Worm (Caenorhabditis elegans) whole organism, young adult: Measurements from ENCODE around the gene F55F10.3.

Experiments used
- B0336.3 ChIP-seq: fragments of 200-800 bp; sonication (Bioruptor generic); IDR thresholded peaks from 2 replicates; pipeline ENCODE4 v1.3.6; 2022; ENCODE audit warnings: missing genetic modification characterization, missing compliant biosample characterization
- F23B12.7 ChIP-seq: sonication (generic microtip); optimal IDR thresholded peaks from 2 replicates; lab custom pipeline; 2017; ENCODE audit warnings: missing genetic modification characterization, mild to moderate bottlenecking, missing compliant biosample characterization, antibody characterized with exemption, moderate library complexity; ENCODE audit not compliant: insufficient read depth
- F33H1.4 ChIP-seq: fragments of 200-800 bp; sonication (Bioruptor generic); IDR thresholded peaks from 2 replicates; pipeline ENCODE4 v1.3.6; 2022; ENCODE audit warnings: missing genetic modification reagents, missing genetic modification characterization, missing compliant biosample characterization
- F39B2.1 ChIP-seq: fragments of 200-800 bp; sonication (Bioruptor generic); IDR thresholded peaks from 2 replicates; pipeline ENCODE4 v1.3.6; 2022; ENCODE audit warnings: missing genetic modification reagents, missing genetic modification characterization, missing compliant biosample characterization
- F49E8.2 ChIP-seq: sonication (generic microtip); optimal IDR thresholded peaks from 3 replicates; lab custom pipeline; 2017; ENCODE audit warnings: missing genetic modification characterization, mild to moderate bottlenecking, missing compliant biosample characterization, antibody characterized with exemption, moderate library complexity; ENCODE audit not compliant: insufficient read depth
- F57C9.4 ChIP-seq: sonication (generic microtip); optimal IDR thresholded peaks from 2 replicates; lab custom pipeline; 2017; ENCODE audit warnings: mild to moderate bottlenecking, missing genetic modification characterization, missing compliant biosample characterization
- T26A5.8 ChIP-seq: sonication (generic microtip); optimal IDR thresholded peaks from 2 replicates; lab custom pipeline; 2016; ENCODE audit warnings: missing genetic modification characterization, missing compliant biosample characterization
- Y53G8AR.9 ChIP-seq: fragments of 200-800 bp; sonication (Bioruptor generic); conservative IDR thresholded peaks from 2 replicates; pipeline ENCODE4 v1.3.6; 2022; ENCODE audit warnings: missing genetic modification reagents, missing genetic modification characterization, missing compliant biosample characterization
- Y95B8A.8 ChIP-seq: fragments of 200-800 bp; sonication (Bioruptor generic); IDR thresholded peaks from 2 replicates; pipeline ENCODE4 v1.3.6; 2022; ENCODE audit warnings: missing genetic modification reagents, missing genetic modification characterization, missing compliant biosample characterization
- ZK185.1 ChIP-seq: sonication (generic microtip); optimal IDR thresholded peaks from 2 replicates; lab custom pipeline; 2016; ENCODE audit warnings: mild to moderate bottlenecking, missing genetic modification characterization, missing compliant biosample characterization; ENCODE audit not compliant: poor library complexity, severe bottlenecking
- ama-1 ChIP-seq, 3 experiments: fragments of 150-350 bp in 1 of 3; sonication (generic microtip) in 2 of 3; optimal IDR thresholded peaks; 2 replicates each; lab custom pipeline; 2014 to 2018; ENCODE audit warnings: missing biosample characterization in 2 of 3, missing genetic modification characterization in 2 of 3, missing genetic modification reagents in 2 of 3
- atf-7 ChIP-seq: sonication (generic microtip); optimal IDR thresholded peaks from 2 replicates; lab custom pipeline; 2017; ENCODE audit warnings: mild to moderate bottlenecking, missing genetic modification characterization, missing compliant biosample characterization
- attf-6 ChIP-seq: fragments of 200-800 bp; sonication (Bioruptor generic); IDR thresholded peaks from 2 replicates; pipeline ENCODE4 v1.3.6; 2022; ENCODE audit warnings: missing genetic modification reagents, missing genetic modification characterization, missing compliant biosample characterization
- ceh-58 ChIP-seq: fragments of 200-800 bp; sonication (Bioruptor generic); IDR thresholded peaks from 2 replicates; pipeline ENCODE4 v1.3.6; 2022; ENCODE audit warnings: missing genetic modification characterization, missing compliant biosample characterization
- ceh-79 ChIP-seq: sonication (generic microtip); optimal IDR thresholded peaks from 2 replicates; lab custom pipeline; 2017; ENCODE audit warnings: mild to moderate bottlenecking, missing genetic modification characterization, missing compliant biosample characterization
- dpff-1 ChIP-seq: sonication (generic microtip); optimal IDR thresholded peaks from 2 replicates; lab custom pipeline; 2017; ENCODE audit warnings: mild to moderate bottlenecking, missing genetic modification characterization, missing compliant biosample characterization
- egl-44 ChIP-seq: fragments of 200-800 bp; sonication (Bioruptor generic); IDR thresholded peaks from 2 replicates; pipeline ENCODE4 v1.3.6; 2022; ENCODE audit warnings: missing genetic modification reagents, missing genetic modification characterization, missing compliant biosample characterization
- egrh-3 ChIP-seq: fragments of 200-800 bp; sonication (Bioruptor generic); IDR thresholded peaks from 2 replicates; pipeline ENCODE4 v1.3.6; 2022; ENCODE audit warnings: missing genetic modification reagents, missing genetic modification characterization, missing compliant biosample characterization
- ekl-4 ChIP-seq: fragments of 200-800 bp; sonication (Bioruptor generic); IDR thresholded peaks from 2 replicates; pipeline ENCODE4 v1.3.6; 2022; ENCODE audit warnings: missing genetic modification reagents, missing genetic modification characterization, missing compliant biosample characterization
- hsf-1 ChIP-seq: fragments of 200-800 bp; sonication (Bioruptor generic); IDR thresholded peaks from 2 replicates; pipeline ENCODE4 v1.3.6; 2022; ENCODE audit warnings: missing genetic modification reagents, missing genetic modification characterization, missing compliant biosample characterization
- let-607 ChIP-seq, 2 experiments: fragments of 200-800 bp in 1 of 2; sonication (Bioruptor generic) in 1 of 2; sonication (generic microtip) in 1 of 2; optimal IDR thresholded peaks; 2 replicates each; lab custom pipeline; 2016 to 2018; ENCODE audit warnings: mild to moderate bottlenecking in 2 of 2, missing compliant biosample characterization in 2 of 2, missing genetic modification characterization in 2 of 2, moderate library complexity in 2 of 2, missing genotype in 1 of 2
- lin-26 ChIP-seq: fragments of 200-800 bp; sonication (Bioruptor generic); IDR thresholded peaks from 2 replicates; pipeline ENCODE4 v1.3.6; 2022; ENCODE audit warnings: missing genetic modification reagents, missing genetic modification characterization, missing compliant biosample characterization
- lin-40 ChIP-seq: sonication (generic microtip); optimal IDR thresholded peaks from 2 replicates; lab custom pipeline; 2016; ENCODE audit warnings: missing genetic modification characterization, mild to moderate bottlenecking, missing compliant biosample characterization, missing genotype, missing genetic modification reagents
- lin-54 ChIP-seq: fragments of 200-800 bp; sonication (Bioruptor generic); optimal IDR thresholded peaks from 2 replicates; lab custom pipeline; 2018; ENCODE audit warnings: mild to moderate bottlenecking, missing genetic modification characterization, missing compliant biosample characterization
- lsl-1 ChIP-seq: fragments of 200-800 bp; sonication (Bioruptor generic); optimal IDR thresholded peaks from 2 replicates; lab custom pipeline; 2018; ENCODE audit warnings: mild to moderate bottlenecking, missing genetic modification characterization, moderate library complexity, missing compliant biosample characterization
- madf-6 ChIP-seq: fragments of 200-800 bp; sonication (Bioruptor generic); IDR thresholded peaks from 2 replicates; pipeline ENCODE4 v1.3.6; 2022; ENCODE audit warnings: missing genetic modification reagents, missing genetic modification characterization, missing compliant biosample characterization
- nfya-2 ChIP-seq: fragments of 200-800 bp; sonication (Bioruptor generic); IDR thresholded peaks from 2 replicates; pipeline ENCODE4 v1.3.6; 2022; ENCODE audit warnings: missing genetic modification reagents, missing genetic modification characterization, missing compliant biosample characterization
- nhr-120 ChIP-seq: fragments of 200-800 bp; sonication (Bioruptor generic); IDR thresholded peaks from 2 replicates; pipeline ENCODE4 v1.3.6; 2022; ENCODE audit warnings: missing genetic modification characterization, missing compliant biosample characterization
- nhr-90 ChIP-seq: sonication (generic microtip); optimal IDR thresholded peaks from 2 replicates; lab custom pipeline; 2016; ENCODE audit warnings: missing genotype, mild to moderate bottlenecking, missing genetic modification characterization, missing compliant biosample characterization
- pbrm-1 ChIP-seq: fragments of 200-800 bp; sonication (Bioruptor generic); IDR thresholded peaks from 2 replicates; pipeline ENCODE4 v1.3.6; 2022; ENCODE audit warnings: missing genetic modification reagents, missing genetic modification characterization, missing compliant biosample characterization
- repo-1 ChIP-seq: sonication (generic microtip); optimal IDR thresholded peaks from 2 replicates; lab custom pipeline; 2017; ENCODE audit warnings: mild to moderate bottlenecking, missing genetic modification characterization, missing compliant biosample characterization
- snpc-3.4 ChIP-seq: sonication (generic microtip); optimal IDR thresholded peaks from 2 replicates; lab custom pipeline; 2017; ENCODE audit warnings: missing genetic modification characterization, mild to moderate bottlenecking, missing compliant biosample characterization, antibody characterized with exemption, moderate library complexity, missing genotype, missing genetic modification reagents
- tbx-9 ChIP-seq: sonication (generic microtip); optimal IDR thresholded peaks from 2 replicates; lab custom pipeline; 2016; ENCODE audit warnings: borderline replicate concordance, missing genetic modification characterization, inconsistent platforms, missing compliant biosample characterization
- tlf-1 ChIP-seq: fragments of 200-800 bp; sonication (Bioruptor generic); optimal IDR thresholded peaks from 2 replicates; lab custom pipeline; 2018; ENCODE audit warnings: mild to moderate bottlenecking, missing genetic modification characterization, missing compliant biosample characterization
- zfh-2 ChIP-seq: fragments of 200-800 bp; sonication (Bioruptor generic); conservative IDR thresholded peaks from 2 replicates; pipeline ENCODE4 v1.3.6; 2022; ENCODE audit warnings: missing genetic modification reagents, missing genetic modification characterization, missing compliant biosample characterization
- ztf-22 ChIP-seq: fragments of 200-800 bp; sonication (Bioruptor generic); optimal IDR thresholded peaks from 2 replicates; lab custom pipeline; 2018; ENCODE audit warnings: mild to moderate bottlenecking, missing genetic modification characterization, moderate library complexity, missing compliant biosample characterization

The F55F10.3 gene

ce11 chrIV:4359653-4360052, at the start of gene F55F10.3:
Gene F55F10.3 (plus strand): TSS chrIV:4359953.
- TF ChIP-seq T26A5.8 (tag; lab: Kevin White, UChicago) = no peak

ce11 chrIV:4312394-4312793, 47.4 kb upstream of the F55F10.3 start:
- peak; percentile 77 for TF ChIP-seq egrh-3 (GFP tag; lab: Robert Waterston, UW)

- TF ChIP-seq attf-6 (GFP tag; lab: Robert Waterston, UW) (0 out of 2 replicates have a peak, but pooled peaks have one; percentile 11), egrh-3 (GFP tag; lab: Robert Waterston, UW) (peak; percentile 84), zfh-2 (GFP tag; lab: Robert Waterston, UW) (0 out of 2 replicates have a peak, but pooled peaks have one; percentile 22)
Observed at ce11 chrIV:4313144-4313543, 46.6 kb upstream of the F55F10.3 start.

ce11 chrIV:4316813-4317408, 42.8 kb upstream of the F55F10.3 start, which contains the start of gene Y24D9B.1:
Gene Y24D9B.1 (plus strand): TSS chrIV:4317358.
- TF ChIP-seq Y53G8AR.9 (GFP tag; lab: Robert Waterston, UW) = peak; percentile 70; the same call in 1 of the 2 replicates
- peak; percentile 40; the same call in 1 of the 2 replicates for TF ChIP-seq madf-6
- TF ChIP-seq repo-1 (tag; lab: Kevin White, UChicago) = no peak
- TF ChIP-seq F57C9.4 = no peak
- peak; percentile 3 for TF ChIP-seq F49E8.2 (tag; lab: Kevin White, UChicago)
- TF ChIP-seq tlf-1 (GFP tag; lab: Kevin White, UChicago) = no peak
- TF ChIP-seq tbx-9 (tag; lab: Kevin White, UChicago) = no peak
- no peak for TF ChIP-seq nhr-120 (GFP tag; lab: Robert Waterston, UW)
- TF ChIP-seq hsf-1 (GFP tag; lab: Robert Waterston, UW) = 0 out of 2 replicates have a peak, but pooled peaks have one; percentile 36
- no peak for TF ChIP-seq egl-44 (GFP tag; lab: Robert Waterston, UW)
- 0 out of 2 replicates have a peak, but pooled peaks have one; percentile 9 for TF ChIP-seq B0336.3 (GFP tag; lab: Robert Waterston, UW)
- no peak for TF ChIP-seq ztf-22 (GFP tag; lab: Kevin White, UChicago)
- no peak for TF ChIP-seq T26A5.8 (tag; lab: Kevin White, UChicago)
- no peak for TF ChIP-seq ceh-79 (tag; lab: Kevin White, UChicago)
- peak; percentile 36; the same call in 1 of the 2 replicates for TF ChIP-seq lin-26 (GFP tag; lab: Robert Waterston, UW)
- TF ChIP-seq Y95B8A.8 (GFP tag; lab: Robert Waterston, UW) = 0 out of 2 replicates have a peak, but pooled peaks have one; percentile 34
- peak; percentile 47; the same call in 1 of the 2 replicates for TF ChIP-seq ekl-4 (GFP tag; lab: Robert Waterston, UW)
- 0 out of 2 replicates have a peak, but pooled peaks have one; percentile 10 for TF ChIP-seq F39B2.1
- TF ChIP-seq attf-6 (GFP tag; lab: Robert Waterston, UW) = peak; percentile 65
- no peak for TF ChIP-seq egrh-3 (GFP tag; lab: Robert Waterston, UW)
- peak; percentile 8 for TF ChIP-seq snpc-3.4 (tag; lab: Kevin White, UChicago)
- no peak for TF ChIP-seq ceh-58
- TF ChIP-seq pbrm-1 (GFP tag; lab: Robert Waterston, UW) = 0 out of 2 replicates have a peak, but pooled peaks have one; percentile 30
- TF ChIP-seq ZK185.1 (tag; lab: Kevin White, UChicago) = no peak
- no peak for TF ChIP-seq atf-7 (tag; lab: Kevin White, UChicago)
- peak; percentile 33 for TF ChIP-seq dpff-1 (tag; lab: Kevin White, UChicago)
- peak; percentile 5; the same call in 1 of the 2 replicates for TF ChIP-seq F33H1.4 (GFP tag; lab: Robert Waterston, UW)
- TF ChIP-seq nhr-90 (tag; lab: Kevin White, UChicago) = no peak
- TF ChIP-seq F23B12.7 (tag; lab: Kevin White, UChicago) = no peak
- TF ChIP-seq lsl-1 (GFP tag; lab: Kevin White, UChicago) = peak; percentile 8
- no peak for TF ChIP-seq let-607 (tag; optimal IDR thresholded peaks at IDR 0.05; lab: Kevin White, UChicago)
- TF ChIP-seq lin-40 (tag; lab: Kevin White, UChicago) = no peak
- peak; percentile 63; the same call in 1 of the 2 replicates for TF ChIP-seq nfya-2 (GFP tag; lab: Robert Waterston, UW)
- TF ChIP-seq ama-1 (optimal IDR thresholded peaks at IDR 0.05; lab: Kevin White, UChicago) = no peak
- no peak for TF ChIP-seq ama-1 (GFP tag; optimal IDR thresholded peaks at IDR 0.05; lab: Kevin White, UChicago)
- TF ChIP-seq lin-54 (GFP tag; lab: Kevin White, UChicago) = peak; percentile 1
